Fruit fly (Drosophila melanogaster) Kc167 (cell line): ENCODE results near the gene Takl1.

ENCODE experiments used
- Myc ChIP-seq: fragments of >200 bp; optimal IDR thresholded peaks from 2 replicates; lab custom pipeline; 2017; ENCODE audit warnings: missing external identifiers
- Sin3A ChIP-seq: fragments of >200 bp; optimal IDR thresholded peaks from 2 replicates; lab custom pipeline; 2018; ENCODE audit warnings: missing external identifiers
- h ChIP-seq: fragments of >200 bp; optimal IDR thresholded peaks from 3 replicates; lab custom pipeline; 2018; ENCODE audit warnings: missing external identifiers
- insv ChIP-seq: fragments of >200 bp; optimal IDR thresholded peaks from 3 replicates; lab custom pipeline; 2018; ENCODE audit warnings: missing external identifiers
- psq ChIP-seq: fragments of >200 bp; optimal IDR thresholded peaks from 2 replicates; lab custom pipeline; 2017; ENCODE audit warnings: missing external identifiers
- ttk ChIP-seq: sonication (Bioruptor generic); optimal IDR thresholded peaks from 2 replicates; lab custom pipeline; 2017; ENCODE audit warnings: missing external identifiers

Takl1 gene

DNA sequence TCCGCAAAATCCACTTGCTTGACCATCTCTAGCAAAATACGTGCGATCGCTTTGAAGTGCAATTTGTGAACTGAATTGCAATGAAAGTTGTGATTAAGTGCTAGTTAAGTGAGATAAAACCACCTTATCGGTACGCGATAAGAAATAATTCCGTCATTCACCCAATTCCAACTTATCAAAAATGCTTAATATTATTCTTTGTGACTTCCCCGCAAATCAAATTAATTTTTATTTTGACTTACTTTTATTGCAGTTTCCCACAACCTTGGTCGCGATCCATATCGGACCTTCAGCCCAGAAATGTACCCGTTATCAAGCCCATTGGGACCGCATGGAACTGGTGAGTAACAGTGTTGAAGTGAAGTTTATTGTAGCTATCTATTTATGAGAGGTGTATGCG, at the start of gene Takl1:
Takl1 (minus strand) TSS at position 59 of the 400 bp plus-strand sequence.
- TF ChIP-seq Sin3A (lab: Kevin White, UChicago): no peak
- TF ChIP-seq Myc (lab: Kevin White, UChicago): no peak
- TF ChIP-seq ttk (lab: Kevin White, UChicago): no peak
- TF ChIP-seq insv: no peak
- no peak for TF ChIP-seq psq (lab: Kevin White, UChicago)
- no peak for TF ChIP-seq h (lab: Kevin White, UChicago)

DNA sequence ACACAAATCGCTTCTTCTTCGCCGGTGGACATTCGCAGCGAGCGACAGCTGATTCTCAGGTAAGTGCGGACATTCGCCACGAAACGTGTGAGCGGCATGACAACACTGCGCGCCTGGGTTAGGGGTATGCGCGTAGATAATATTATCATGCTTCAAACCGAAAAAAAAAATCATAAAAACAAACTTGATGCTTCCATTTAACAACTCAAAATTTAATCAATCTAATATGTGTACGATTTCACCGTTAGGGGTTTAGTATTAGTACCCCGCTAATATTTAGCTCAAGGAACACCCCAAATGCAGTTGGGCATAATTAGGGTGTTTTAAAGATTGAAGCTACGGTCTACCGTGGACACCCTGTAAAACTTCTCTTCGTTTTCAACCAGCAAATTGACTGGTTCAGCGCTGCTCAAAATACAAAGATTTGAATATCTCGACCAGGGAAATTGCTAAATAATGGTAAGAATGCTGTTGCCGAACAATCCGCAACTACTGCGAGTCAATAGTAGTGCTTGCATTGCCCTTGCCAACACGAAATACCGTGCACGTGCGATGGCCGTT, 49.5 kb upstream of the Takl1 start, which contains the start of the genes CG17271 and RpS20:
CG17271 (minus strand) TSS at position 34 of the 561 bp plus-strand sequence.
RpS20 (plus strand) TSS at position 367 of the 561 bp plus-strand sequence.
- TF ChIP-seq ttk (lab: Kevin White, UChicago) (no peak), insv (no peak), h (lab: Kevin White, UChicago) (no peak), Myc (lab: Kevin White, UChicago) (no peak)

DNA sequence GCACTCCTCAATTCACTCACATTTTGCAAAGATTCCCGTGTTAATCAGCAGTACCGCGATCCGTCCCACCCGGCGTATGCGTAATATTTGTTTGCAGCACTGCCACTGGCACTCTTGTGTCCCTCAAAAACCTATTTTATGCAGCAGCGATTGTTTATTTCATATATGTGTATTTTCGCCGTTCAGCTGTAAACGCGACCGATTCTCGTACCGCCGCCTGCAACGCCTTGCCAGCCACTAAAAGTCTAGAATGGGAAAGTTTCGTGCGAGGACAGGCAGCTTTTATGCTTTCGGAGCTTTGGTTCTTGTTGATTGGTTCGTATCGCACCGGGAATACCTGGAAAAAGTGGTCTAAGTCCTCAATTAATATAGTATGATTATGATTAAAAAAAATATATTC, 46.3 kb upstream of the Takl1 start, which contains the start of gene CG17270:
CG17270 (minus strand) TSS at position 241 of the 400 bp plus-strand sequence.
- TF ChIP-seq insv: no peak
- no peak for TF ChIP-seq psq (lab: Kevin White, UChicago)
- no peak for TF ChIP-seq Myc (lab: Kevin White, UChicago)

DNA sequence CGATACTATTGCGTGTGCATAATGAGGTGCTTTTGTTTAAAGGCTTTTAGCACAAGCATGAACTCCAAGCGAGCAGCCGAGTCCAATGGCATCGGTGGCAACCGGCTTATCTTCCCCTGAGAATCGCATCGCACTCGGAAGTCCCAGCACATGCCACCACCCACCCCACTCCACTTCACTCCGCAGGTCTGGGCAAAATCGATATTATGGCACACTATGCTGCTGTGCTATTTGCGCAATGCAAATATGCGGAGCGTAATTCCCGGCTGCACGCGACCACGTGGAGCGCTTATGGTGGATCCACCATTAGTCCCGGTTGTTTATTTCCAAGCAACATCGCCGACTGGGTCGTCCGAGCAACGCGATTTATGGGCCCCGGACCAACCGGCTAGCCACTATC, 45.8 kb upstream of the Takl1 start:
- TF ChIP-seq insv (no peak), Myc (lab: Kevin White, UChicago) (no peak), psq (lab: Kevin White, UChicago) (no peak), h (lab: Kevin White, UChicago) (no peak), Sin3A (lab: Kevin White, UChicago) (no peak), ttk (lab: Kevin White, UChicago) (no peak)

DNA sequence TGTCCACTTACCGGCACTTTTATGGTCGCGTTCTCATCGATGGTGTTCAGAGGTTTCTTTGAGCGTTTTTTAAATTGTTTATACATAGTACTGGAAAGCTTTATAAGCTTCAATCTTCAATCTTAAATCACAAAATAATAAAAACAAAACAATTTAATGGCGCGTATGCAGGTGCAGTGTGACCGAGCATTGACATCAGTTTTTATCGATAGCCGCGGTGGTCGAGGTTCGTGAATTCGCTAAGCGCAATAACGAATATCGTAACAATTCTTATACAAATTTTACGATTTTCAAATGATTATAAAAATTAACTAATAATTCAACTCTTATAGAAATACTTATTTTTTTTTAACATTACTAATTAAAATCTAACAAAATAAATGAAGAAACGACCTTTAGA, 43.6 kb upstream of the Takl1 start, which contains the start of gene Fancd2:
Fancd2 (minus strand) TSS at position 183 of the 400 bp plus-strand sequence.
- TF ChIP-seq Myc (lab: Kevin White, UChicago): no peak
- no peak for TF ChIP-seq ttk (lab: Kevin White, UChicago)
- TF ChIP-seq psq (lab: Kevin White, UChicago): no peak
- no peak for TF ChIP-seq Sin3A (lab: Kevin White, UChicago)
- TF ChIP-seq insv: no peak
- no peak for TF ChIP-seq h (lab: Kevin White, UChicago)

DNA sequence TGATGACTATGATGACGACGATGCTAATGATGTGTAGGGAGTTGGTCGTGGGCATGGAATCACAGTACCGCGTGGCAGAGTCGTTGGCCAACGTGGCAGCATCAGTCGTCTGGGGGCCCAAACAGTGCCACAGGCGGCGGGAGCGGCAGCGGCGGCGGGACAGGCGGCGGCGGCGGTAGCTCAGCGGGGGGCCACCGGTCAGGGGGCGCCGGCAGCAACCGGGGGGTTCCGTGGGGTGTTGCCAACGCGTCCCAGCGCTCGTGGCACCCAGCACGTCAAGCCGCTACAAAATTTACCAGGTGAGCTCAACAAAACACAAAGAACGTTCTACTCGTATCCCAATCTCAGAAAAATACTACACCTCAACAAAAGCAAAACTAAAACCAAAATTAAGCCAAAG, 29.9 kb upstream of the Takl1 start:
- TF ChIP-seq ttk (lab: Kevin White, UChicago) (no peak), Myc (lab: Kevin White, UChicago) (no peak), h (lab: Kevin White, UChicago) (no peak), psq (lab: Kevin White, UChicago) (no peak), insv (no peak), Sin3A (lab: Kevin White, UChicago) (no peak)

DNA sequence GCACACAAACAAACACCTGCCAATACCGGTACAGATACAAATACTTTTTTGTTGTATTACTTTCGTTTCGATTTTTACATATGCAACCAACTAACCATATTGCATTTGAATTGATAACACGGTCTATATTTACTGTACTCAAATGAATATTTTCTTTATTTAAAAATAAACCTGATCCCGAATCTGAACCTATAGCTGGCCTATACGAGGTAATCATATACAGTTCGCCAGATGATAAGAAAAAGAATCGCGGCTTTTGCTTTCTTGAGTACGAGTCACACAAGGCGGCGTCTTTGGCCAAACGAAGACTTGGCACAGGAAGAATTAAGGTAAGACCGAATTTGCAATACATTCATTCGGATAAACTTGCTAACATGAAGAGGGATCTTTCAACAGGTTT, 24.5 kb upstream of the Takl1 start:
- TF ChIP-seq Myc (lab: Kevin White, UChicago) (no peak), Sin3A (lab: Kevin White, UChicago) (no peak), h (lab: Kevin White, UChicago) (no peak), ttk (lab: Kevin White, UChicago) (no peak), insv (no peak), psq (lab: Kevin White, UChicago) (no peak)

DNA sequence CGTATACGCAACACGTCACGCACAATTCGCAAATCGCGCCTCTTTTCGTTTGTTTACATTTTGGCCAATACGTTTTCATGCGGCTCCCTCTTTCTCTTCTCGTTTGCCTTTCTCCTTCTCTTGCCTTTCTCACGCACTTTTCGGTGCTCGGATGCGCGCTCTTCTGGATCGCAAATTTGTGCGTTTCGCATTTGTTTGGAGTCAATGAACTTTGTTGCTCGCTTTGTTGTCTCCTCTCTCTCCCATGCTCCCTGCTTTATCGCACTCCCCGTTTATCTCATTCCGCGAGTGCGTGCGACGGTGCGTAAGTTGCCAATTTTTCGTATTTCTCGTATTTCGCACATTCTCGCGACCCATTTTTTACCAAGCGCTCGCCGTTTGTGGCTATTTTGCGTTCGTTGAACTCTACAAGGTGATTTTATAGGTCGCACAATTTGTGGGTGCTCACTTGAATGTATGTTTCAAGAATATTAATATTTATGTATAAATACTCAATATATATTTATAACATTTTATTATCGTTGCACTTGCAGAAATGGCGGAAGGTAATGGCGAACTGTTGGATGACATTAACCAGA, 18.9 kb upstream of the Takl1 start:
- TF ChIP-seq insv: no peak
- no peak for TF ChIP-seq Sin3A (lab: Kevin White, UChicago)
- no peak for TF ChIP-seq Myc (lab: Kevin White, UChicago)
- no peak for TF ChIP-seq psq (lab: Kevin White, UChicago)
- no peak for TF ChIP-seq ttk (lab: Kevin White, UChicago)
- TF ChIP-seq h (lab: Kevin White, UChicago): no peak

DNA sequence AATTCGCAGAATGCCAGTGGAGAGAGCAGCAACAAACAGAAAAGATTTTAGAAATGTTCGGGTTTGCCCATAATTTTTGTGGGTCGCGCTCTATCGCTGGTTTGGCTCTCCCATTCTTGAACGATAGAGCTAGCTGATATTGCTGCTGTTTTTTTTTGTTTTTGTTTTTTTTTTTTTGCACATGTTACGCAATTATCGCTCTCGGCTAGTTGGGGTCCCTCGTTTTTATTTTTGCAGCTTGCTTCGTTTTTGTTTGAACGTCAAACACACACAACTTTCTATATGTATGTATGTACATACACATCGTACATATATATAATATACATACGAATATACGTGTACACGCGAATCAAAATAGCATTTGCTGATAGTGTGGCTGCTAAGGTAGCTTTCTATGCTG, 18.0 kb upstream of the Takl1 start:
- TF ChIP-seq h (lab: Kevin White, UChicago) (no peak), Myc (lab: Kevin White, UChicago) (no peak), ttk (lab: Kevin White, UChicago) (no peak), insv (no peak), Sin3A (lab: Kevin White, UChicago) (no peak), psq (lab: Kevin White, UChicago) (no peak)

DNA sequence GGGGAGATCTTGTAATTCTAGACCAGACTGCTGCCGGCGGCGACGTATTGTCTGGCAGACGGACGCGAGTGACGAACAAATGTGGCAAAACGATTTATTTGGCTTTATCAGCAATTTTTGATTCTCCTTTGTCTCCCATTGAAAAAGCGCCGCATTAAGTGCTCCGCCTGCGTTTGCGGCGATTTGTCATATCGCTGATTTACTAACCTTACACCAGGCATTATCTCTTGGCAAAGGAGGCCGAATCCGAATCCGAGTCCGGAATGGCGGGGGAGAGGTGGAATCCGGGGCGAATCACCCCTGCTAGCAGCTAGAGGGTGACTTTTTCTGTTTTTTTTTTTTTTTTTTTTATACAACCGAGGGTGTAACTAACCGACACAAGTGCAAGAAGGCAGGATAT, 16.2 kb upstream of the Takl1 start:
- TF ChIP-seq Myc (lab: Kevin White, UChicago): no peak
- no peak for TF ChIP-seq ttk (lab: Kevin White, UChicago)
- TF ChIP-seq Sin3A (lab: Kevin White, UChicago): no peak
- no peak for TF ChIP-seq h (lab: Kevin White, UChicago)
- no peak for TF ChIP-seq psq (lab: Kevin White, UChicago)
- no peak for TF ChIP-seq insv

DNA sequence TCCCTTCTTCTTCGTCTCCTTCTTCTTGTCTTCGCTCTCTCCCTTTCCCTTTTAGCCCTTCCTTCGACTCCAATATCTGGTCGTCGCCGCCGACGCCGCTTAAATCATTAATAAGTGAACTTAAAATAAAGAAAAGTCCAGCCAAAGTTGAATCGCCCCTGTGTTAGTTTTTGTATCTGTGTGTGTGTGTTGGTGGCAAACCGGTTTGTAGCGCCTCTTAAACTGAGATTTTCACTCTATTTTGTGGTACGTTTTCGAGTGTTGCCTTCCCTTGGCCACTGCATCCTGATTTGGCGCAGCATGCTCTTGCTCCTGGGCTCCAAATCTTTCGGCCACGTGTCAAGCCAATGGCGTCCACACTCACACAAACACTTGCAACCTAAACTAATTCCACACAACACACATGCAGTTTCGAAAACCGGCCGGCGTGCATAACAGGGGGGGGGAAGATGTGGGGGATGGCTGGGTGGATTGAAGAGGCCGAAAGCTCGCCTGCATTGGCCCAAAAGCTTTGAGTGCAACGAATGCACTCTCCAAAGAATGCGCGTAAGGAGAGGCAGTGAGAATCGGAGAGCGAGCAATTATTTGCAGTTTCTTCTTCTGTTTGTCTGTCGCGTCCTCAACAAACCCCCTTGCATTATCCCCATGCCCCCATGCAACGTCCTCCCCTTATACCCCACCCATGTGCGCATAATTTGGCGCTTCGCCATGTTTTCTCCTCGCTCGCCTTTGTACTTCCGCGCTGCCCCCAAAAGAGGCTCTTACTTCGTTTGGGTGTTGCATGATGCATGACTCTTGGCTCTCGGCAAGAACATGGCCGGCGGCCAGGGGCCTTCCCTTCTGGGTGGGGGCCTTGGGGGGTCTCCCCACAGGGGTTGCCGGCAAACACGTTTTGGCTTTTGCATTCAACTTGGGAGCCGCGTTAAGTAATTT, 12.3 kb upstream of the Takl1 start:
- no peak for TF ChIP-seq psq (lab: Kevin White, UChicago)
- no peak for TF ChIP-seq h (lab: Kevin White, UChicago)
- no peak for TF ChIP-seq Myc (lab: Kevin White, UChicago)
- TF ChIP-seq ttk (lab: Kevin White, UChicago): no peak
- TF ChIP-seq insv: no peak
